Worm (Caenorhabditis elegans): ENCODE data around the gene rme-1.

DNA sequence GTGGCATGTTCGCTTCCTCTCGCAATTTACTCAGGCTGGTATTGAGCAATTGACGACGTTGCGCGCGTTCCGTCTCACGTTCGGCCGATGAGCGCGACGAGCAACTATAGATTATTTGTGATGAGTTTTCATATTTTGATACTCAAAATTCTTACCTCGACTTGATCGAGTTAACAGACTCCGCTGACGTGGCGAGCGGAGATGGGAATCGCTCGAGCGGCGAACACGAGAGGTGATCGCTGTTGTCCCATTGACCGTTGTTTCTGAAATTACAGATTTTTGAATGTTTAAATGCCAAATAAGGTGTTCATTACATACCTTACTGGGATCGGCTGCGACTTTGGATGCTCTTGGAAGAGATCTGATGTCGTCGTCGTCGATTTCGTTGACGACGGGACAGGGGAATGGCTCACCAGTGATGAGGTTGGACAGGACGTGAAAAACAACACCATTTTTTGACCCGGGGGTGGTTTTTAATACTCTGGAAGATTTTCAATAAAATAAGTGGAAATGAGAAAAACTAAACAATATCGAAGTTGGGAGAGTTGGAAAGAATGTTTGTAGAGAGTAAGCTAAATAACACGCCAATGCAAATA, 17.9 kb downstream of the rme-1 start, which contains the start of gene W06H8.6:
- TF ChIP-seq W03F9.2 (tag; optimal IDR thresholded peaks at IDR 0.05) (no peak), him-1 (tag; optimal IDR thresholded peaks at IDR 0.05) (no peak), dao-5 (tag; optimal IDR thresholded peaks at IDR 0.05) (no peak)
